Worm (Caenorhabditis elegans) whole organism, L4 larva: ENCODE measurements around the gene Y111B2A.1.
A peak's percentile ranks its signal among the peaks of the same experiment; 100 is the strongest.

Source experiments
- T20F7.1 ChIP-seq: fragments of 200-800 bp; sonication (Bioruptor generic); optimal IDR thresholded peaks from 2 replicates; lab custom pipeline; 2018; ENCODE audit warnings: mild to moderate bottlenecking, missing genetic modification characterization, missing compliant biosample characterization
- T26A8.4 ChIP-seq: fragments of 200-800 bp; sonication (Bioruptor generic); IDR thresholded peaks from 2 replicates; pipeline ENCODE4 v1.3.6; 2022; ENCODE audit warnings: missing genetic modification characterization, missing compliant biosample characterization
- Y75B8A.6 ChIP-seq: fragments of 200-800 bp; sonication (Bioruptor generic); IDR thresholded peaks from 2 replicates; pipeline ENCODE4 v1.3.6; 2022; ENCODE audit warnings: missing genetic modification reagents, missing genetic modification characterization, missing compliant biosample characterization
- ZK546.5 ChIP-seq, 2 experiments: sonication (generic microtip); optimal IDR thresholded peaks; 2 replicates each; lab custom pipeline; 2017; ENCODE audit warnings: missing biosample characterization in 2 of 2, missing genetic modification characterization in 2 of 2
- aha-1 ChIP-seq: fragments of 150-350 bp; peaks from one replicate; lab custom pipeline; 2014; ENCODE audit warnings: missing biosample characterization, missing genetic modification characterization
- arid-1 ChIP-seq: fragments of 200-800 bp; sonication (Bioruptor generic); conservative IDR thresholded peaks from 2 replicates; pipeline ENCODE4 v1.3.6; 2022; ENCODE audit warnings: missing genetic modification reagents, missing genetic modification characterization, missing compliant biosample characterization
- ceh-20 ChIP-seq: fragments of 200-800 bp; sonication (Bioruptor generic); IDR thresholded peaks from 2 replicates; pipeline ENCODE4 v1.3.6; 2022; ENCODE audit warnings: missing genetic modification reagents, missing genetic modification characterization, missing compliant biosample characterization
- ceh-32 ChIP-seq: sonication (generic microtip); optimal IDR thresholded peaks from 2 replicates; lab custom pipeline; 2016; ENCODE audit warnings: mild to moderate bottlenecking, missing genetic modification characterization, missing compliant biosample characterization; ENCODE audit not compliant: poor library complexity
- ceh-44 ChIP-seq: fragments of 200-800 bp; sonication (Bioruptor generic); IDR thresholded peaks from 2 replicates; pipeline ENCODE4 v1.3.6; 2022; ENCODE audit warnings: missing genetic modification reagents, missing genetic modification characterization, missing compliant biosample characterization
- ceh-82 ChIP-seq: sonication (generic microtip); optimal IDR thresholded peaks from 2 replicates; lab custom pipeline; 2017; ENCODE audit warnings: missing biosample characterization, missing genetic modification characterization
- cey-2 ChIP-seq: sonication (generic microtip); optimal IDR thresholded peaks from 3 replicates; lab custom pipeline; 2017; ENCODE audit warnings: missing genetic modification characterization, mild to moderate bottlenecking, missing compliant biosample characterization, antibody characterized with exemption, borderline replicate concordance; ENCODE audit not compliant: insufficient read depth
- daf-16 ChIP-seq, 3 experiments: sonication (generic microtip); optimal IDR thresholded peaks; 2 replicates each; lab custom pipeline; 2016 to 2017; ENCODE audit warnings: missing genetic modification characterization in 3 of 3, missing genetic modification reagents in 3 of 3, mild to moderate bottlenecking in 2 of 3, missing compliant biosample characterization in 2 of 3, missing biosample characterization in 1 of 3, moderate library complexity in 1 of 3
- daf-19 ChIP-seq: fragments of 200-800 bp; sonication (Bioruptor generic); conservative IDR thresholded peaks from 2 replicates; pipeline ENCODE4 v1.3.6; 2022; ENCODE audit warnings: missing genetic modification characterization, missing compliant biosample characterization
- dpl-1 ChIP-seq: fragments of 150-350 bp; optimal IDR thresholded peaks from 2 replicates; lab custom pipeline; 2014; ENCODE audit warnings: missing biosample characterization, missing genetic modification reagents, missing genetic modification characterization
- duxl-1 ChIP-seq: sonication (generic microtip); optimal IDR thresholded peaks from 2 replicates; lab custom pipeline; 2016; ENCODE audit warnings: mild to moderate bottlenecking, missing genetic modification characterization, moderate library complexity, missing compliant biosample characterization; ENCODE audit not compliant: poor library complexity
- dve-1 ChIP-seq: sonication (generic microtip); optimal IDR thresholded peaks from 2 replicates; lab custom pipeline; 2017; ENCODE audit warnings: antibody characterized with exemption, mild to moderate bottlenecking, missing genetic modification characterization, missing compliant biosample characterization; ENCODE audit not compliant: insufficient read depth
- egl-27 ChIP-seq: sonication (generic microtip); optimal IDR thresholded peaks from 3 replicates; lab custom pipeline; 2017; ENCODE audit warnings: missing biosample characterization, missing genetic modification reagents, missing genetic modification characterization
- egl-43 ChIP-seq: fragments of 200-800 bp; sonication (Bioruptor generic); IDR thresholded peaks from 2 replicates; pipeline ENCODE4 v1.3.6; 2022; ENCODE audit warnings: missing genetic modification reagents, missing genetic modification characterization, missing compliant biosample characterization
- hif-1 ChIP-seq, 2 experiments: sonication (generic microtip); optimal IDR thresholded peaks; 2 replicates each; lab custom pipeline; 2016 to 2017; ENCODE audit warnings: missing compliant biosample characterization in 2 of 2, missing genetic modification characterization in 2 of 2, missing genetic modification reagents in 2 of 2, missing genotype in 2 of 2, mild to moderate bottlenecking in 1 of 2
- hlh-11 ChIP-seq: fragments of 200-800 bp; sonication (Bioruptor generic); optimal IDR thresholded peaks from 2 replicates; lab custom pipeline; 2018; ENCODE audit warnings: mild to moderate bottlenecking, missing genetic modification characterization, missing compliant biosample characterization
- hlh-30 ChIP-seq: sonication (generic microtip); optimal IDR thresholded peaks from 2 replicates; lab custom pipeline; 2017; ENCODE audit warnings: antibody characterized with exemption, mild to moderate bottlenecking, missing genetic modification characterization, missing compliant biosample characterization; ENCODE audit not compliant: insufficient read depth
- hmg-1.1 ChIP-seq: fragments of 200-800 bp; sonication (Bioruptor generic); IDR thresholded peaks from 2 replicates; pipeline ENCODE4 v1.3.6; 2022; ENCODE audit warnings: missing genetic modification reagents, missing genetic modification characterization, missing compliant biosample characterization
- lin-1 ChIP-seq: fragments of 200-800 bp; sonication (Bioruptor generic); IDR thresholded peaks from 2 replicates; pipeline ENCODE4 v1.3.6; 2022; ENCODE audit warnings: missing genetic modification reagents, missing genetic modification characterization, missing compliant biosample characterization
- lin-15B ChIP-seq: fragments of 150-350 bp; sonication (generic microtip); optimal IDR thresholded peaks from 3 replicates; lab custom pipeline; 2014; ENCODE audit warnings: missing biosample characterization, missing genetic modification characterization
- lin-38 ChIP-seq: fragments of 200-800 bp; sonication (Bioruptor generic); IDR thresholded peaks from 2 replicates; pipeline ENCODE4 v1.3.6; 2022; ENCODE audit warnings: missing genetic modification reagents, missing genetic modification characterization, missing compliant biosample characterization
- lin-39 ChIP-seq: fragments of 150-350 bp; optimal IDR thresholded peaks from 2 replicates; lab custom pipeline; 2014; ENCODE audit warnings: missing biosample characterization, missing genetic modification reagents, missing genetic modification characterization
- lir-3 ChIP-seq: sonication (generic microtip); optimal IDR thresholded peaks from 2 replicates; lab custom pipeline; 2016; ENCODE audit warnings: mild to moderate bottlenecking, missing genetic modification characterization, missing compliant biosample characterization
- lsy-2 ChIP-seq, 2 experiments: fragments of 150-350 bp in 1 of 2; sonication (generic microtip) in 1 of 2; optimal IDR thresholded peaks; 2 replicates each; lab custom pipeline; 2014 to 2017; ENCODE audit warnings: missing biosample characterization in 2 of 2, missing genetic modification characterization in 2 of 2
- madf-9 ChIP-seq: fragments of 200-800 bp; sonication (Bioruptor generic); conservative IDR thresholded peaks from 2 replicates; pipeline ENCODE4 v1.3.6; 2022; ENCODE audit warnings: missing genetic modification reagents, missing genetic modification characterization, missing compliant biosample characterization
- mdt-29 ChIP-seq: fragments of 200-800 bp; sonication (Bioruptor generic); IDR thresholded peaks from 2 replicates; pipeline ENCODE4 v1.3.6; 2022; ENCODE audit warnings: missing genetic modification reagents, missing genetic modification characterization, missing compliant biosample characterization
- mxl-3 ChIP-seq: fragments of 200-800 bp; sonication (Bioruptor generic); optimal IDR thresholded peaks from 2 replicates; lab custom pipeline; 2018; ENCODE audit warnings: mild to moderate bottlenecking, missing genetic modification characterization, missing compliant biosample characterization
- nhr-11 ChIP-seq: fragments of 150-350 bp; optimal IDR thresholded peaks from 2 replicates; lab custom pipeline; 2014; ENCODE audit warnings: missing biosample characterization, missing genetic modification characterization
- nhr-111 ChIP-seq: fragments of 200-800 bp; sonication (Bioruptor generic); optimal IDR thresholded peaks from 2 replicates; lab custom pipeline; 2018; ENCODE audit warnings: mild to moderate bottlenecking, missing genetic modification characterization, missing compliant biosample characterization
- nhr-237 ChIP-seq: sonication (generic microtip); optimal IDR thresholded peaks from 2 replicates; lab custom pipeline; 2017; ENCODE audit warnings: missing biosample characterization, missing genetic modification characterization
- nhr-28 ChIP-seq: fragments of 150-350 bp; optimal IDR thresholded peaks from 2 replicates; lab custom pipeline; 2014; ENCODE audit warnings: missing biosample characterization, missing genetic modification characterization
- nhr-48 ChIP-seq: sonication (generic microtip); optimal IDR thresholded peaks from 2 replicates; lab custom pipeline; 2016; ENCODE audit warnings: mild to moderate bottlenecking, missing genetic modification characterization, missing compliant biosample characterization
- pha-4 ChIP-seq, 2 experiments: fragments of 150-350 bp in 1 of 2; fragments of 200-800 bp in 1 of 2; sonication (Bioruptor generic) in 1 of 2; IDR thresholded peaks in 1 of 2; optimal IDR thresholded peaks in 1 of 2; 2 replicates each; pipeline versions ENCODE4 v1.3.6 to Lab custom; 2014 to 2022; ENCODE audit warnings: missing genetic modification characterization in 2 of 2, missing genetic modification reagents in 2 of 2, missing biosample characterization in 1 of 2, missing compliant biosample characterization in 1 of 2
- skn-1 ChIP-seq: fragments of 150-350 bp; optimal IDR thresholded peaks from 2 replicates; lab custom pipeline; 2014; ENCODE audit warnings: missing biosample characterization, missing genetic modification characterization
- unc-130 ChIP-seq: sonication (generic microtip); optimal IDR thresholded peaks from 2 replicates; lab custom pipeline; 2016; ENCODE audit warnings: missing genetic modification reagents, missing genetic modification characterization, missing compliant biosample characterization
- zip-2 ChIP-seq: fragments of 150-350 bp; optimal IDR thresholded peaks from 2 replicates; lab custom pipeline; 2014; ENCODE audit warnings: missing biosample characterization, missing genetic modification characterization
- ztf-11 ChIP-seq: fragments of 150-350 bp; optimal IDR thresholded peaks from 2 replicates; lab custom pipeline; 2014; ENCODE audit warnings: missing biosample characterization, missing genetic modification characterization
- ztf-7 ChIP-seq: fragments of 150-350 bp; optimal IDR thresholded peaks from 2 replicates; lab custom pipeline; 2014; ENCODE audit warnings: missing biosample characterization, missing genetic modification characterization

The Y111B2A.1 gene

ce11 chrIII:12472497-12472896, 22.9 kb downstream of the Y111B2A.1 start, which contains the start of gene cccp-1 (continued):
- TF ChIP-seq dve-1 (tag; lab: Kevin White, UChicago) (peak; percentile 9), unc-130 (no peak), Y75B8A.6 (GFP tag; lab: Robert Waterston, UW) (no peak), mxl-3 (GFP tag; lab: Kevin White, UChicago) (no peak), nhr-237 (no peak), duxl-1 (tag; lab: Kevin White, UChicago) (no peak), ceh-32 (tag; lab: Kevin White, UChicago) (no peak), lin-1 (GFP tag; lab: Robert Waterston, UW) (no peak), nhr-48 (no peak), lsy-2 (tag; optimal IDR thresholded peaks at IDR 0.05; lab: Kevin White, UChicago) (peak in 1 of 2 experiments; percentile 43), zip-2 (tag; lab: Kevin White, UChicago) (no peak), egl-27 (tag; lab: Kevin White, UChicago) (no peak), lin-39 (tag; lab: Kevin White, UChicago) (no peak), lin-38 (peak; percentile 17; the same call in 1 of the 2 replicates), ceh-20 (no peak), hif-1 (tag; optimal IDR thresholded peaks at IDR 0.05; lab: Kevin White, UChicago) (no peak), pha-4 (GFP tag; IDR thresholded peaks at IDR 0.05; lab: Robert Waterston, UW) (no peak), pha-4 (tag; optimal IDR thresholded peaks at IDR 0.05; lab: Kevin White, UChicago) (no peak), cey-2 (no peak), hlh-11 (tag; lab: Kevin White, UChicago) (no peak), lin-15B (tag; lab: Kevin White, UChicago) (no peak), ztf-11 (tag; lab: Kevin White, UChicago) (no peak), dpl-1 (GFP tag; lab: Kevin White, UChicago) (no peak), aha-1 (peak; percentile 89), daf-19 (no peak), ceh-82 (tag; lab: Kevin White, UChicago) (no peak), nhr-111 (GFP tag; lab: Kevin White, UChicago) (no peak), T20F7.1 (GFP tag; lab: Kevin White, UChicago) (no peak), daf-16 (GFP tag; optimal IDR thresholded peaks at IDR 0.05; lab: Kevin White, UChicago) (no peak), daf-16 (tag; optimal IDR thresholded peaks at IDR 0.05; lab: Kevin White, UChicago) (no peak), arid-1 (GFP tag; lab: Robert Waterston, UW) (0 out of 2 replicates have a peak, but pooled peaks have one; percentile 21), T26A8.4 (no peak), skn-1 (tag; lab: Kevin White, UChicago) (no peak), ztf-7 (tag; lab: Kevin White, UChicago) (no peak), nhr-11 (tag; lab: Kevin White, UChicago) (peak; percentile 23), lir-3 (no peak), hmg-1.1 (GFP tag; lab: Robert Waterston, UW) (peak; percentile 43; the same call in 1 of the 2 replicates), nhr-28 (tag; lab: Kevin White, UChicago) (no peak), madf-9 (GFP tag; lab: Robert Waterston, UW) (no peak; the same call in 1 of the 2 replicates), ZK546.5 (tag; optimal IDR thresholded peaks at IDR 0.05; lab: Kevin White, UChicago) (no peak), ceh-44 (GFP tag; lab: Robert Waterston, UW) (no peak), mdt-29 (GFP tag; lab: Robert Waterston, UW) (no peak), egl-43 (GFP tag; lab: Robert Waterston, UW) (peak; percentile 35; the same call in 1 of the 2 replicates), hlh-30 (tag; lab: Kevin White, UChicago) (peak; percentile 55)
